Worm (Caenorhabditis elegans) whole organism, early embryonic: ENCODE measurements around the gene nhr-124.

Experiments
- B0310.2 ChIP-seq: sonication (generic microtip); optimal IDR thresholded peaks from 2 replicates; lab custom pipeline; 2016; ENCODE audit warnings: mild to moderate bottlenecking, missing genetic modification characterization, missing compliant biosample characterization
- F13C5.2 ChIP-seq: sonication (generic microtip); optimal IDR thresholded peaks from 2 replicates; lab custom pipeline; 2017; ENCODE audit warnings: mild to moderate bottlenecking, missing genetic modification characterization, inconsistent platforms, missing compliant biosample characterization
- ama-1 ChIP-seq: fragments of 150-350 bp; optimal IDR thresholded peaks from 2 replicates; lab custom pipeline; 2014
- ceh-36 ChIP-seq: sonication (generic microtip); optimal IDR thresholded peaks from 2 replicates; lab custom pipeline; 2016; ENCODE audit warnings: missing genetic modification characterization, inconsistent platforms, missing compliant biosample characterization
- flt-1 ChIP-seq: fragments of 200-800 bp; sonication (Bioruptor generic); IDR thresholded peaks from 2 replicates; pipeline ENCODE4 v1.3.6; 2022; ENCODE audit warnings: missing genetic modification characterization, missing compliant biosample characterization
- hmbx-1 ChIP-seq: sonication (generic microtip); optimal IDR thresholded peaks from 2 replicates; lab custom pipeline; 2016; ENCODE audit warnings: mild to moderate bottlenecking, missing genetic modification characterization, missing compliant biosample characterization
- hmg-4 ChIP-seq: fragments of 200-800 bp; sonication (Bioruptor generic); optimal IDR thresholded peaks from 2 replicates; lab custom pipeline; 2018; ENCODE audit warnings: mild to moderate bottlenecking, missing genetic modification characterization, missing compliant biosample characterization
- hnd-1 ChIP-seq: sonication (generic microtip); optimal IDR thresholded peaks from 2 replicates; lab custom pipeline; 2016; ENCODE audit warnings: missing genetic modification characterization, missing compliant biosample characterization
- pes-1 ChIP-seq: fragments of 200-800 bp; sonication (Bioruptor generic); IDR thresholded peaks from 2 replicates; pipeline ENCODE4 v1.3.6; 2022; ENCODE audit warnings: missing genetic modification reagents, missing genetic modification characterization, missing compliant biosample characterization
- scrt-1 ChIP-seq: fragments of 200-800 bp; sonication (Bioruptor generic); IDR thresholded peaks from 2 replicates; pipeline ENCODE4 v1.3.6; 2022; ENCODE audit warnings: missing genetic modification characterization, missing compliant biosample characterization
- sea-1 ChIP-seq: fragments of 200-800 bp; sonication (Bioruptor generic); conservative IDR thresholded peaks from 2 replicates; pipeline ENCODE4 v1.3.6; 2022; ENCODE audit warnings: missing genetic modification characterization, missing compliant biosample characterization
- tbx-11 ChIP-seq: fragments of 200-800 bp; sonication (Bioruptor generic); IDR thresholded peaks from 2 replicates; pipeline ENCODE4 v1.3.6; 2022; ENCODE audit warnings: missing genetic modification characterization, missing compliant biosample characterization

DNA sequence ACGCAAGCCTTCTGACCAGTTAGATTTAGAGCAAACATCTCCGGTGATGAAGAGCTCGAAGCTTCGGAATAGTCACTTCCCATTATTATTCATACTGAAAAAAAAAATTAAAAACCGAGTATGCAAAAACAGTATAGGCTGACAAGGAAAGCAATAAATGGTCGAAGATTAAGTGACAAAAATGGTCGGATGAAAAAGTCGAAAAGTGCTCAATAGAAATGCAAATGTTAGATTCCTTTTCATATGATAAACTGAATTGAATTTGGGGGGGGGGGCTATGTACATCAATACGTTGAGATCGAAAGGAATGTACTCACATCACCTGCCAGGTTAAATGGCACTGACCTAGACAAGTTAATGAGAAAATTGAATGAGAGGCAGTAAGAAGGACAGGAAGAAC, 23.2 kb downstream of the nhr-124 start, which contains the start of gene nhr-187:
- TF ChIP-seq flt-1 (GFP tag; lab: Robert Waterston, UW) (no peak), pes-1 (no peak), ama-1 (lab: Kevin White, UChicago) (no peak), hmbx-1 (no peak), scrt-1 (GFP tag; lab: Robert Waterston, UW) (no peak), ceh-36 (no peak), hnd-1 (tag; lab: Kevin White, UChicago) (no peak), hmg-4 (GFP tag; lab: Kevin White, UChicago) (no peak), B0310.2 (tag; lab: Kevin White, UChicago) (no peak), F13C5.2 (tag; lab: Kevin White, UChicago) (no peak), tbx-11 (no peak), sea-1 (no peak)
